Worm (Caenorhabditis elegans): ENCODE measurements around the gene F29F11.20.

ce11 chrV:10699122-10699521 is 11.4 kb downstream of the F29F11.20 start:
- TF ChIP-seq mes-2 (tag; optimal IDR thresholded peaks at IDR 0.05; ENCODE audit: poor library complexity, severe bottlenecking), result no peak
- TF ChIP-seq snpc-4 (tag; optimal IDR thresholded peaks at IDR 0.05), result no peak
- TF ChIP-seq ama-1 (optimal IDR thresholded peaks at IDR 0.05), result no peak
- TF ChIP-seq nhr-25 (tag; optimal IDR thresholded peaks at IDR 0.05; ENCODE audit: borderline replicate concordance, insufficient read depth), result no peak
- TF ChIP-seq lin-15B (tag; optimal IDR thresholded peaks at IDR 0.05), result no peak
- no peak for TF ChIP-seq lin-39 (tag; optimal IDR thresholded peaks at IDR 0.05)
- TF ChIP-seq Y48G9A.11 (GFP tag; IDR thresholded peaks at IDR 0.05), result no peak
